Fruit fly (Drosophila melanogaster) whole organism, embryonic: ENCODE data around the gene Agpat3.

ENCODE experiments used
- Awh ChIP-seq: fragments of 200-800 bp; sonication (Bioruptor generic); IDR thresholded peaks from 2 replicates; pipeline ENCODE4, ENCODE4 v1.3.6; 2022; ENCODE audit warnings: missing biosample characterization, missing genetic modification characterization
- CG10209 ChIP-seq: fragments of 200-800 bp; sonication (Bioruptor generic); optimal IDR thresholded peaks from 3 replicates; lab custom pipeline; 2017; ENCODE audit warnings: missing biosample characterization, mild to moderate bottlenecking, missing genetic modification characterization, missing genetic modification reagents
- CG10979 ChIP-seq: fragments of 200-800 bp; sonication (Bioruptor generic); optimal IDR thresholded peaks from 2 replicates; lab custom pipeline; 2018; ENCODE audit warnings: missing biosample characterization, mild to moderate bottlenecking, missing genetic modification characterization, moderate library complexity
- CG11504 ChIP-seq: fragments of 200-800 bp; sonication (Bioruptor generic); optimal IDR thresholded peaks from 3 replicates; lab custom pipeline; 2019; ENCODE audit warnings: missing biosample characterization, mild to moderate bottlenecking, missing genetic modification characterization, moderate library complexity
- CG11695 ChIP-seq: fragments of 200-800 bp; sonication (Bioruptor generic); IDR thresholded peaks from 3 replicates; pipeline ENCODE4 v1.3.6; 2022; ENCODE audit warnings: missing biosample characterization, missing genetic modification characterization
- CG12071 ChIP-seq: fragments of 200-800 bp; sonication (Bioruptor generic); optimal IDR thresholded peaks from 3 replicates; lab custom pipeline; 2018; ENCODE audit warnings: missing biosample characterization, mild to moderate bottlenecking, missing genetic modification characterization
- CG13424 ChIP-seq: fragments of 200-800 bp; sonication (Bioruptor generic); optimal IDR thresholded peaks from 2 replicates; lab custom pipeline; 2019; ENCODE audit warnings: missing biosample characterization, mild to moderate bottlenecking, missing genetic modification characterization, moderate library complexity
- CG1529 ChIP-seq: fragments of 200-800 bp; sonication (Bioruptor generic); optimal IDR thresholded peaks from 3 replicates; lab custom pipeline; 2018; ENCODE audit warnings: missing biosample characterization, missing genetic modification characterization
- CG15601 ChIP-seq: fragments of 200-800 bp; sonication (Bioruptor generic); optimal IDR thresholded peaks from 3 replicates; lab custom pipeline; 2019; ENCODE audit warnings: missing biosample characterization, mild to moderate bottlenecking, missing genetic modification characterization, moderate library complexity
- CG1603 ChIP-seq: fragments of 200-800 bp; sonication (Bioruptor generic); optimal IDR thresholded peaks from 2 replicates; lab custom pipeline; 2019; ENCODE audit warnings: missing biosample characterization, mild to moderate bottlenecking, missing genetic modification characterization, moderate library complexity
- CG16863 ChIP-seq: fragments of 200-800 bp; sonication (Bioruptor generic); optimal IDR thresholded peaks from 3 replicates; lab custom pipeline; 2016; ENCODE audit warnings: missing biosample characterization, missing genetic modification characterization
- CG17359 ChIP-seq: fragments of 200-800 bp; sonication (Bioruptor generic); optimal IDR thresholded peaks from 3 replicates; lab custom pipeline; 2018; ENCODE audit warnings: missing biosample characterization, mild to moderate bottlenecking, missing genetic modification characterization, moderate library complexity
- CG17829 ChIP-seq: fragments of 200-800 bp; optimal IDR thresholded peaks from 2 replicates; lab custom pipeline; 2019; ENCODE audit warnings: missing biosample characterization, mild to moderate bottlenecking, missing genetic modification characterization, moderate library complexity
- CG18599 ChIP-seq: fragments of 200-800 bp; sonication (Bioruptor generic); optimal IDR thresholded peaks from 3 replicates; lab custom pipeline; 2017; ENCODE audit warnings: missing biosample characterization, missing genetic modification characterization, mild to moderate bottlenecking, moderate library complexity, missing genetic modification reagents
- CG2712 ChIP-seq: fragments of 200-800 bp; optimal IDR thresholded peaks from 3 replicates; lab custom pipeline; 2019; ENCODE audit warnings: missing biosample characterization, mild to moderate bottlenecking, missing genetic modification characterization, moderate library complexity
- CG30403 ChIP-seq: fragments of 200-800 bp; sonication (Bioruptor generic); optimal IDR thresholded peaks from 3 replicates; lab custom pipeline; 2016; ENCODE audit warnings: missing biosample characterization, missing genetic modification characterization
- CG31365 ChIP-seq: fragments of 200-800 bp; sonication (Bioruptor generic); optimal IDR thresholded peaks from 2 replicates; lab custom pipeline; 2018; ENCODE audit warnings: missing biosample characterization, mild to moderate bottlenecking, missing genetic modification characterization
- CG33213 ChIP-seq: fragments of 200-800 bp; sonication (Bioruptor generic); optimal IDR thresholded peaks from 3 replicates; lab custom pipeline; 2016; ENCODE audit warnings: missing biosample characterization, missing genetic modification characterization
- CG34224 ChIP-seq: fragments of 200-800 bp; sonication (Bioruptor generic); IDR thresholded peaks from 3 replicates; pipeline ENCODE4 v1.3.6; 2022; ENCODE audit warnings: missing biosample characterization, missing genetic modification characterization; ENCODE audit not compliant: partially characterized antibody
- CG4404 ChIP-seq: fragments of 200-800 bp; sonication (Bioruptor generic); IDR thresholded peaks from 2 replicates; pipeline ENCODE4 v1.3.6; 2022; ENCODE audit warnings: missing biosample characterization, missing genetic modification characterization
- CG5180 ChIP-seq: fragments of 200-800 bp; sonication (Bioruptor generic); optimal IDR thresholded peaks from 3 replicates; lab custom pipeline; 2017; ENCODE audit warnings: missing biosample characterization, missing genetic modification characterization, mild to moderate bottlenecking, moderate library complexity, missing genetic modification reagents
- CoRest ChIP-seq: fragments of 200-800 bp; sonication (Bioruptor generic); optimal IDR thresholded peaks from 3 replicates; lab custom pipeline; 2018; ENCODE audit warnings: missing biosample characterization, mild to moderate bottlenecking, missing genetic modification characterization, moderate library complexity
- Dek ChIP-seq: fragments of 200-800 bp; sonication (Bioruptor generic); optimal IDR thresholded peaks from 3 replicates; lab custom pipeline; 2019; ENCODE audit warnings: missing biosample characterization, mild to moderate bottlenecking, missing genetic modification characterization, moderate library complexity
- E2f2 ChIP-seq: fragments of 200-800 bp; sonication (Bioruptor generic); IDR thresholded peaks from 2 replicates; pipeline ENCODE4 v1.3.6; 2022; ENCODE audit warnings: missing biosample characterization, missing genetic modification characterization
- MESR4 ChIP-seq: fragments of 200-800 bp; sonication (Bioruptor generic); optimal IDR thresholded peaks from 2 replicates; lab custom pipeline; 2018; ENCODE audit warnings: missing biosample characterization, mild to moderate bottlenecking, missing genetic modification characterization, moderate library complexity
- MTF-1 ChIP-seq: fragments of 200-800 bp; sonication (Bioruptor generic); optimal IDR thresholded peaks from 2 replicates; lab custom pipeline; 2018; ENCODE audit warnings: missing biosample characterization, mild to moderate bottlenecking, missing genetic modification characterization, borderline replicate concordance
- Max ChIP-seq: fragments of 200-800 bp; sonication (Bioruptor generic); optimal IDR thresholded peaks from 2 replicates; lab custom pipeline; 2016; ENCODE audit warnings: missing biosample characterization, mild to moderate bottlenecking, missing genetic modification characterization
- NK7.1 ChIP-seq: fragments of 200-800 bp; sonication (Bioruptor generic); optimal IDR thresholded peaks from 3 replicates; lab custom pipeline; 2016; ENCODE audit warnings: missing biosample characterization, missing genetic modification characterization
- Rx ChIP-seq: fragments of 200-800 bp; sonication (Bioruptor generic); IDR thresholded peaks from 2 replicates; pipeline ENCODE4 v1.3.6; 2022; ENCODE audit warnings: missing biosample characterization, missing genetic modification characterization
- Sox102F ChIP-seq: fragments of 200-800 bp; sonication (Bioruptor generic); optimal IDR thresholded peaks from 2 replicates; lab custom pipeline; 2018; ENCODE audit warnings: missing biosample characterization, mild to moderate bottlenecking, missing genetic modification characterization, moderate library complexity
- Stat92E ChIP-seq, 3 experiments: fragments of >200 bp in 2 of 3; fragments of 200-800 bp in 1 of 3; sonication (Bioruptor generic) in 1 of 3; optimal IDR thresholded peaks; 2 replicates each; lab custom pipeline; 2017 to 2019; ENCODE audit warnings: missing biosample characterization in 3 of 3, missing genetic modification characterization in 3 of 3, mild to moderate bottlenecking in 1 of 3, moderate library complexity in 1 of 3
- Vsx1 ChIP-seq: fragments of 200-800 bp; sonication (Bioruptor generic); optimal IDR thresholded peaks from 2 replicates; lab custom pipeline; 2017; ENCODE audit warnings: missing biosample characterization, mild to moderate bottlenecking, missing genetic modification characterization, missing genetic modification reagents
- YL-1 ChIP-seq: fragments of 200-800 bp; sonication (Bioruptor generic); optimal IDR thresholded peaks from 3 replicates; lab custom pipeline; 2017; ENCODE audit warnings: missing biosample characterization, mild to moderate bottlenecking, missing genetic modification characterization
- ara ChIP-seq: fragments of 200-800 bp; sonication (Bioruptor generic); IDR thresholded peaks from 2 replicates; pipeline ENCODE4 v1.3.6; 2022; ENCODE audit warnings: missing biosample characterization, missing genetic modification characterization
- ci ChIP-seq: fragments of 200-800 bp; sonication (Bioruptor generic); IDR thresholded peaks from 3 replicates; pipeline ENCODE4 v1.3.6; 2022; ENCODE audit warnings: missing biosample characterization, missing genetic modification characterization
- cwo ChIP-seq: fragments of 200-800 bp; sonication (Bioruptor generic); optimal IDR thresholded peaks from 3 replicates; lab custom pipeline; 2017; ENCODE audit warnings: missing biosample characterization, missing genetic modification characterization, mild to moderate bottlenecking, moderate library complexity, missing genetic modification reagents
- ewg ChIP-seq: fragments of 200-800 bp; sonication (Bioruptor generic); optimal IDR thresholded peaks from 3 replicates; lab custom pipeline; 2017; ENCODE audit warnings: mild to moderate bottlenecking, missing biosample characterization, missing genetic modification reagents, missing genetic modification characterization
- fd96Cb ChIP-seq: fragments of 200-800 bp; sonication (Bioruptor generic); optimal IDR thresholded peaks from 2 replicates; lab custom pipeline; 2018; ENCODE audit warnings: missing biosample characterization, mild to moderate bottlenecking, missing genetic modification characterization, moderate library complexity
- gfzf ChIP-seq: fragments of 200-800 bp; sonication (Bioruptor generic); optimal IDR thresholded peaks from 2 replicates; lab custom pipeline; 2016; ENCODE audit warnings: missing biosample characterization, mild to moderate bottlenecking, missing genetic modification characterization, moderate library complexity
- insv ChIP-seq, 2 experiments: fragments of 200-800 bp; sonication (Bioruptor generic); optimal IDR thresholded peaks; 3 replicates each; lab custom pipeline; 2016 to 2018; ENCODE audit warnings: missing biosample characterization in 2 of 2, missing genetic modification characterization in 2 of 2
- lov ChIP-seq, 2 experiments: fragments of 200-800 bp in 1 of 2; fragments of >200 bp in 1 of 2; sonication (Bioruptor generic) in 1 of 2; IDR thresholded peaks in 1 of 2; optimal IDR thresholded peaks in 1 of 2; 2 replicates in 1 of 2; 3 replicates in 1 of 2; pipeline versions ENCODE4 v1.3.6 to Lab custom; 2017 to 2022; ENCODE audit warnings: missing biosample characterization in 1 of 2, missing genetic modification characterization in 1 of 2
- nerfin-1 ChIP-seq: fragments of 200-800 bp; sonication (Bioruptor generic); optimal IDR thresholded peaks from 3 replicates; lab custom pipeline; 2019; ENCODE audit warnings: missing biosample characterization, mild to moderate bottlenecking, missing genetic modification characterization, moderate library complexity
- sens ChIP-seq: fragments of 200-800 bp; sonication (Bioruptor generic); peaks from one replicate; lab custom pipeline; 2016; ENCODE audit warnings: missing biosample characterization, missing genetic modification characterization
- slbo ChIP-seq: fragments of 200-800 bp; sonication (Bioruptor generic); IDR thresholded peaks from 2 replicates; pipeline ENCODE4 v1.3.6; 2022; ENCODE audit warnings: missing biosample characterization, missing genetic modification characterization
- stwl ChIP-seq: fragments of 200-800 bp; sonication (Bioruptor generic); optimal IDR thresholded peaks from 3 replicates; lab custom pipeline; 2018; ENCODE audit warnings: missing biosample characterization, mild to moderate bottlenecking, missing genetic modification characterization, moderate library complexity
- wek ChIP-seq: fragments of 200-800 bp; sonication (Bioruptor generic); optimal IDR thresholded peaks from 3 replicates; lab custom pipeline; 2018; ENCODE audit warnings: missing biosample characterization, mild to moderate bottlenecking, missing genetic modification characterization, moderate library complexity
- yki ChIP-seq: fragments of >200 bp; optimal IDR thresholded peaks from 3 replicates; lab custom pipeline; 2018

The Agpat3 gene

DNA sequence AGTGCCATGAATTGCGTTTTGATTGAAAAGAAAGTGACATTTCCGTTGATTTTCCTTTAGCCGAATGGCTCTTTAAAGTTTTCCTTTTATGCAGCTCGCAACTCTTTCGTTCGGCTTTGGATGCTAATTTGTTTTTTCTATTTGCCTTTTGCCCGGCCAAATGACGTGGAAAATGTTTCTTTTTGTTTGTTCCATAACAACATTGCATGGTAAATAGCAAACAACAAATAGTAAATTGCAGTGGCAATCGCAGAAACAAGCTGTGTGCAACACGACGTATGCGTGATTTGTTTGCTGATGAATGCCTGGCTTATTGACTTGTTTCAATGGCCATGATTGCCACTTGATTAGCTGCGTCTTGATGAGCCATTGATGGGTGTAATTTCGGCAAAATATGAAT lies 43.7 kb upstream of the Agpat3 start (continued):
- TF ChIP-seq lov (optimal IDR thresholded peaks at IDR 0.05; lab: Kevin White, UChicago) (no peak), lov (GFP tag; IDR thresholded peaks at IDR 0.05; lab: Robert Waterston, UW) (0 out of 3 replicates have a peak, but pooled peaks have one; percentile 20), CG17359 (peak; percentile 81), CG31365 (peak; percentile 33), CG1603 (tag; lab: Kevin White, UChicago) (peak; percentile 60), sens (GFP tag; lab: Kevin White, UChicago) (peak; percentile 58), Vsx1 (peak; percentile 15), Dek (tag; lab: Kevin White, UChicago) (no peak), fd96Cb (tag; lab: Kevin White, UChicago) (peak; percentile 18), ara (GFP tag; lab: Robert Waterston, UW) (0 out of 2 replicates have a peak, but pooled peaks have one; percentile 16), MTF-1 (peak; percentile 19), ci (GFP tag; lab: Robert Waterston, UW) (peak; percentile 81), yki (no peak), wek (GFP tag; lab: Kevin White, UChicago) (peak; percentile 45), Sox102F (GFP tag; lab: Kevin White, UChicago) (peak; percentile 75), CG11695 (GFP tag; lab: Robert Waterston, UW) (peak; percentile 28; the same call in 1 of the 3 replicates), CG11504 (tag; lab: Kevin White, UChicago) (peak; percentile 44), NK7.1 (GFP tag; lab: Kevin White, UChicago) (no peak), cwo (no peak), CG10209 (GFP tag; lab: Kevin White, UChicago) (peak; percentile 4), CG5180 (GFP tag; lab: Kevin White, UChicago) (peak; percentile 56), CG33213 (no peak), ewg (GFP tag; lab: Kevin White, UChicago) (peak; percentile 33), CG15601 (tag; lab: Kevin White, UChicago) (peak; percentile 18), Awh (GFP tag; lab: Robert Waterston, UW) (peak; percentile 54), CG1529 (GFP tag; lab: Kevin White, UChicago) (peak; percentile 29), CG16863 (GFP tag; lab: Kevin White, UChicago) (peak; percentile 11), CG12071 (GFP tag; lab: Kevin White, UChicago) (peak; percentile 59)

DNA sequence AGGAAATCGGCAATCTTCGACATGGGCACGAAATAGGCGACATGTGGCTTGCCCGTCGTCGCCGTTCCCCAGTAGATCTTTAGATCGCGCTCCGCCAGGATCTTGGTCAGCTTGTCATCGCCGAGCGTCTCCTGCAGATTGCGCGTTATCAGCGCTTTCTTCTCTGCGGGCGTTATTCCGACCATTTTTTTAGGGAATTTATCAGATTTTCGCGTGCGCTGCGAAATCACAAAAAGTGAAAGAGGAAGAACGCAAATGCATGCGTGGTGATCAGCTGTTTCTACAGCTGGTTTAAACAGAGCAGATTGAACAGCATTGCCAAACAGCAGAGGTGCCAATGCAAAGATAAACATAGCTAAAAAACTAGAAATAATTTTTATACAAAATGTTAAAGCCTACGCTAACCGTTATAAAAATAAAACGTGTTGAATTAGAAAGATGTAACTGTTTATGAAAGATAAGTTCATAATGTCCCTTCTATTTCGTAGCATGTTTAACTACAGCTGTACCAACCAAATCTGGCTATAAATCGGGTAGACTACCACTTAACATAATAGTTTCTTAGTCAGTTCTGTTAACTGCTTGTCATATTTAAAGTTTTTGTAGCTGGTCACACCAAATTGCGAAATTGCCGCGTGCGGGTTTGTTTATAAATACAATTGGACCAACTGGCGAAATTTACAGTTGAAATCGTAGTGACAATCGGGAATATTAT lies 33.5 kb upstream of the Agpat3 start, which contains the start of the genes TyrRS and CG33158:
Gene TyrRS (minus strand): TSS at position 244 of the 715 bp plus-strand sequence.
Gene CG33158 (plus strand): TSS at position 539 of the 715 bp plus-strand sequence.
- peak; percentile 77 for TF ChIP-seq gfzf (GFP tag; lab: Kevin White, UChicago)
- TF ChIP-seq MESR4 (GFP tag; lab: Kevin White, UChicago) = peak; percentile 55
- peak; percentile 2 for TF ChIP-seq CG17829 (tag; lab: Kevin White, UChicago)
- peak; percentile 47 for TF ChIP-seq E2f2 (GFP tag; lab: Robert Waterston, UW)
- peak; percentile 18 for TF ChIP-seq CG30403 (GFP tag; lab: Kevin White, UChicago)
- TF ChIP-seq nerfin-1 = peak; percentile 29
- peak; percentile 51 to 94 for TF ChIP-seq insv (GFP tag; optimal IDR thresholded peaks at IDR 0.05; lab: Kevin White, UChicago)
- TF ChIP-seq CG18599 (GFP tag; lab: Kevin White, UChicago) = no peak
- TF ChIP-seq CG4404 = no peak
- no peak for TF ChIP-seq Rx (GFP tag; lab: Robert Waterston, UW)
- TF ChIP-seq slbo (GFP tag; lab: Robert Waterston, UW) = peak; percentile 17; the same call in 1 of the 2 replicates
- peak; percentile 33 for TF ChIP-seq CoRest
- peak; percentile 15 for TF ChIP-seq CG2712 (tag; lab: Kevin White, UChicago)
- peak in 1 of 3 experiments; percentile 5 for TF ChIP-seq Stat92E (GFP tag; optimal IDR thresholded peaks at IDR 0.05; lab: Kevin White, UChicago)
- TF ChIP-seq cwo = no peak
- TF ChIP-seq YL-1 (GFP tag; lab: Kevin White, UChicago) = peak; percentile 49
- 0 out of 3 replicates have a peak, but pooled peaks have one; percentile 16 for TF ChIP-seq CG34224 (GFP tag; lab: Robert Waterston, UW)
- TF ChIP-seq stwl (tag; lab: Kevin White, UChicago) = peak; percentile 15
- TF ChIP-seq Max (GFP tag; lab: Kevin White, UChicago) = peak; percentile 38
- peak; percentile 16 for TF ChIP-seq CG13424 (tag; lab: Kevin White, UChicago)
- peak; percentile 4 for TF ChIP-seq CG10979 (tag; lab: Kevin White, UChicago)
